Worm (Caenorhabditis elegans): ENCODE data around the gene aff-1.
A peak's percentile ranks its signal among the peaks of the same experiment; 100 is the strongest.

aff-1 gene

ce11 chrII:6826726-6827125 lies 36.8 kb downstream of the aff-1 start (continued):
- TF ChIP-seq zip-4 (GFP tag; optimal IDR thresholded peaks at IDR 0.05) = no peak
- peak in 1 of 3 experiments; percentile 22 for TF ChIP-seq ceh-82 (tag; optimal IDR thresholded peaks at IDR 0.05)
- TF ChIP-seq nhr-90 (tag; optimal IDR thresholded peaks at IDR 0.05; ENCODE audit: poor library complexity) = no peak
- peak; percentile 10 for TF ChIP-seq lir-3 (tag; optimal IDR thresholded peaks at IDR 0.05; ENCODE audit: poor library complexity)
- peak; percentile 33 for TF ChIP-seq snu-23 (GFP tag; optimal IDR thresholded peaks at IDR 0.05)
- no peak for TF ChIP-seq mef-2 (tag; optimal IDR thresholded peaks at IDR 0.05)
- TF ChIP-seq snpc-4 (tag; optimal IDR thresholded peaks at IDR 0.05) = no peak
- TF ChIP-seq skn-1 (tag; optimal IDR thresholded peaks at IDR 0.05) = peak; percentile 23
- TF ChIP-seq ces-1 (GFP tag; optimal IDR thresholded peaks at IDR 0.05) = no peak
- no peak for TF ChIP-seq zag-1 (tag; optimal IDR thresholded peaks at IDR 0.05)
- peak in 1 of 2 experiments; percentile 62 for TF ChIP-seq lsy-2 (tag; optimal IDR thresholded peaks at IDR 0.05)
- no peak for TF ChIP-seq unc-86 (tag; optimal IDR thresholded peaks at IDR 0.05)
- TF ChIP-seq nhr-19 (GFP tag; conservative IDR thresholded peaks at IDR 0.05) = peak; percentile 36; the same call in 1 of the 2 replicates
- no peak for TF ChIP-seq nhr-84 (tag; optimal IDR thresholded peaks at IDR 0.05)
- no peak for TF ChIP-seq ama-1 (optimal IDR thresholded peaks at IDR 0.05)
- no peak for TF ChIP-seq ets-5 (GFP tag; IDR thresholded peaks at IDR 0.05)
- TF ChIP-seq unc-30 (tag; optimal IDR thresholded peaks at IDR 0.05) = no peak
- no peak for TF ChIP-seq C16A3.4 (tag; optimal IDR thresholded peaks at IDR 0.05)

ce11 chrII:6825732-6826131 lies 37.8 kb downstream of the aff-1 start:
- TF ChIP-seq nhr-84 (tag; optimal IDR thresholded peaks at IDR 0.05) (no peak), rnt-1 (tag; optimal IDR thresholded peaks at IDR 0.05) (peak; percentile 43), dsc-1 (tag; optimal IDR thresholded peaks at IDR 0.05) (peak; percentile 83), nhr-47 (tag; optimal IDR thresholded peaks at IDR 0.05) (peak; percentile 33), elt-3 (tag; optimal IDR thresholded peaks at IDR 0.05) (no peak), egl-27 (tag; optimal IDR thresholded peaks at IDR 0.05) (peak in 1 of 2 experiments; percentile 70), ceh-63 (GFP tag; optimal IDR thresholded peaks at IDR 0.05) (no peak), blmp-1 (tag; optimal IDR thresholded peaks at IDR 0.05) (peak; percentile 88), xbp-1 (tag; optimal IDR thresholded peaks at IDR 0.05) (no peak), fkh-8 (tag; optimal IDR thresholded peaks at IDR 0.05) (peak; percentile 8), nhr-20 (tag; optimal IDR thresholded peaks at IDR 0.05) (peak; percentile 51), nhr-85 (tag) (peak; percentile 89), lin-14 (GFP tag; optimal IDR thresholded peaks at IDR 0.05) (peak; percentile 77), ama-1 (optimal IDR thresholded peaks at IDR 0.05) (no peak), nhr-71 (tag; optimal IDR thresholded peaks at IDR 0.05) (peak; percentile 56), C16A3.4 (tag; optimal IDR thresholded peaks at IDR 0.05) (no peak), ceh-82 (tag; optimal IDR thresholded peaks at IDR 0.05) (peak in 1 of 3 experiments; percentile 5), lir-3 (tag; optimal IDR thresholded peaks at IDR 0.05; ENCODE audit: poor library complexity) (no peak), snu-23 (GFP tag; optimal IDR thresholded peaks at IDR 0.05) (peak; percentile 14), egl-13 (tag; optimal IDR thresholded peaks at IDR 0.05) (no peak), efl-3 (GFP tag; optimal IDR thresholded peaks at IDR 0.05) (no peak), lsy-2 (tag; optimal IDR thresholded peaks at IDR 0.05) (peak in 1 of 2 experiments; percentile 9), zip-4 (GFP tag; optimal IDR thresholded peaks at IDR 0.05) (no peak), irx-1 (tag; optimal IDR thresholded peaks at IDR 0.05) (peak; percentile 6)

ce11 chrII:6824524-6824923 lies 39.0 kb downstream of the aff-1 start:
- no peak for TF ChIP-seq snpc-4 (tag; optimal IDR thresholded peaks at IDR 0.05)
- peak; percentile 20 for TF ChIP-seq nhr-71 (tag; optimal IDR thresholded peaks at IDR 0.05)
- peak; percentile 11 for TF ChIP-seq mep-1 (tag; optimal IDR thresholded peaks at IDR 0.05)
- TF ChIP-seq lin-13 (GFP tag; optimal IDR thresholded peaks at IDR 0.05) = no peak
- no peak for TF ChIP-seq snu-23 (GFP tag; optimal IDR thresholded peaks at IDR 0.05)
- TF ChIP-seq dpl-1 (GFP tag; optimal IDR thresholded peaks at IDR 0.05) = no peak
- TF ChIP-seq elt-3 (tag; optimal IDR thresholded peaks at IDR 0.05) = peak in 4 of 6 experiments; percentile 10 to 48 (median 32)
- TF ChIP-seq lin-14 (GFP tag; optimal IDR thresholded peaks at IDR 0.05) = peak; percentile 43
- TF ChIP-seq egl-13 (tag; optimal IDR thresholded peaks at IDR 0.05) = no peak
- TF ChIP-seq nhr-20 (tag; optimal IDR thresholded peaks at IDR 0.05) = peak; percentile 5
- peak in 1 of 2 experiments; percentile 13 for TF ChIP-seq lin-35 (GFP tag; optimal IDR thresholded peaks at IDR 0.05)
- TF ChIP-seq ztf-11 (tag; optimal IDR thresholded peaks at IDR 0.05) = no peak
- TF ChIP-seq isw-1 (GFP tag; IDR thresholded peaks at IDR 0.05) = no peak
- peak; percentile 43 for TF ChIP-seq nhr-85 (tag)
- TF ChIP-seq ceh-63 (GFP tag; optimal IDR thresholded peaks at IDR 0.05) = no peak
- peak; percentile 8 for TF ChIP-seq dsc-1 (tag; optimal IDR thresholded peaks at IDR 0.05)
- TF ChIP-seq jun-1 (tag; optimal IDR thresholded peaks at IDR 0.05) = peak; percentile 4
- no peak for TF ChIP-seq grh-1 (GFP tag; IDR thresholded peaks at IDR 0.05)
- peak; percentile 2 for TF ChIP-seq blmp-1 (tag; optimal IDR thresholded peaks at IDR 0.05)
- no peak for TF ChIP-seq nhr-84 (tag; optimal IDR thresholded peaks at IDR 0.05)
- TF ChIP-seq xbp-1 (tag; optimal IDR thresholded peaks at IDR 0.05) = no peak
- no peak for TF ChIP-seq mef-2 (tag; optimal IDR thresholded peaks at IDR 0.05)
- peak; percentile 59 for TF ChIP-seq elt-2 (tag; optimal IDR thresholded peaks at IDR 0.05)

All from whole organism, L1 larva.